Worm (Caenorhabditis elegans): Measurements from ENCODE around the gene dpy-4.
"Not testable (repeated sequence)": the region's sequence is repeated elsewhere in the genome, so short reads cannot be mapped to it uniquely, and the experiment has no call there.

Gene dpy-4

DNA sequence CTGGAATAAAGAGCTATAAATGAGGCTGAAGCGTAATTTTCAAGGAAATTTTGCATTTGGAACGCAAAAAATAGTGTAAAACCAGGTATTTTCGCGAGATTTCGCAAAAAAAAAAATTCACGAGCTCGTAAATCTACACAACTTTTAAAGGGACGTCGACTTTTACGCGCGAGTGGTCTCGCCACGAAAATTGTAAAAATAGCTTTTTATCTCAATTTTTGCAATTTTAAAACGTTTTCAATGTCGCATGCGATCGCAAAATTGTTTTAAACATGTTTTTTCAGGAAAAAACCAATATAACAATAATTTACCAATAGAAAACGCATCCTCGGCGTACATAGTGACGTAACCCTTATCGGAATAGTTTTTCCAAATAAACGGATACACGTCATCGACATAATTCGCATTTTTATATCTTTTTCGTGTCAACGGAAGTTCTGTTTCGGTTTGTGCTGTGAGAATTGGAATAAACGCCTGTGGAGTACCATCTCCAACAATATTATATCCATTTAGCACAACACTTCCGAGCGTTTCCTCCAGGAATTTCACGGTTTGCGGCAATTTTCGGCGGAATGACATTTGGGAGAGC lies 29.8 kb downstream of the dpy-4 start:
- no peak for TF ChIP-seq unc-62 (GFP tag; optimal IDR thresholded peaks at IDR 0.05)
- TF ChIP-seq lsy-2 (tag; optimal IDR thresholded peaks at IDR 0.05) = peak in 1 of 2 experiments; percentile 19
- no peak for TF ChIP-seq lin-11 (tag; optimal IDR thresholded peaks at IDR 0.05)
- TF ChIP-seq unc-55 (GFP tag; optimal IDR thresholded peaks at IDR 0.05) = peak; percentile 11
- no peak for TF ChIP-seq mab-5 (tag; optimal IDR thresholded peaks at IDR 0.05)
- TF ChIP-seq R02D3.7 (tag; optimal IDR thresholded peaks at IDR 0.05) = peak; percentile 57
- TF ChIP-seq nhr-77 (tag; optimal IDR thresholded peaks at IDR 0.05) = no peak
- no peak for TF ChIP-seq ztf-4 (tag; optimal IDR thresholded peaks at IDR 0.05)
- TF ChIP-seq nhr-129 (tag; optimal IDR thresholded peaks at IDR 0.05) = peak; percentile 7

DNA sequence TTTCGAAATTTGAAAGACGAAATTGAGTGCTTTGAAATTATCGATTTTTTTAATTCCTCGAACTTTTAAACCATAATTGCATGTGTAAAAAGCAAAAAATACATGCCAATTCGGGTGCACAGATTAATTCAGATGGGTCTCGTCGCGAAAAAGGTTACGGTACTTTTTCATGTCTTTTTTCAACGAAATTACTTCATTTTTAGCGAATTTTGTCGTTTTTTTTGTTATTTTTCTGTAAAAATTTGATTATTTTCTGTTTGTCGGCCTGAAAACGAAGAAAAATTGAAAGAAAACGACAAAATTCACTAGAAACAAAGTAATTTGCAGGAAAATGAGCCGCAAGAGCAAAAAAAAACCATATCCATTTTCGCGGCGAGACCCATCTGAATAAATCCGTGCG lies 31.7 kb downstream of the dpy-4 start:
- TF ChIP-seq lsy-2 (tag; optimal IDR thresholded peaks at IDR 0.05) = peak in 1 of 2 experiments; percentile 69
- no peak for TF ChIP-seq nhr-12 (tag; optimal IDR thresholded peaks at IDR 0.05)
- TF ChIP-seq nhr-129 (tag; optimal IDR thresholded peaks at IDR 0.05) = peak; percentile 6

DNA sequence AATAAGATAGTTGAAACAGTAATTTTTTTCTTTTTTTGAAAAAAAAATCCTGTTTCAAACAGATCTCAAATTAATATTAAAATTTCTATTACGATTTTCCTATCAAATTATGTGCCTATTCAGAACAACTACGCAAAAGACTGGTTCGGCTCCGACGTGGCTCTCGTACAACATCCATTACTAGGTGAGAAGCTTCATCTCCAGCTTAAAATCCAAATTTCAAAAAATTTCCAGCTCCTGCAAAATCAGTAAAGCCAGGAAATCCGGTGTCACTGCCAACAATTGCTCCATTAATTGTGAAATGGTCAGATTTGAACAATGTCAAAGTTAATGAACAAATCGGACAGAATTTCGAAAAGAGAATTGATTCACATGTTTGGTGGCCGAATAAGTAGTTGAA lies 32.8 kb downstream of the dpy-4 start:
- no peak for TF ChIP-seq unc-39 (tag; optimal IDR thresholded peaks at IDR 0.05)

DNA sequence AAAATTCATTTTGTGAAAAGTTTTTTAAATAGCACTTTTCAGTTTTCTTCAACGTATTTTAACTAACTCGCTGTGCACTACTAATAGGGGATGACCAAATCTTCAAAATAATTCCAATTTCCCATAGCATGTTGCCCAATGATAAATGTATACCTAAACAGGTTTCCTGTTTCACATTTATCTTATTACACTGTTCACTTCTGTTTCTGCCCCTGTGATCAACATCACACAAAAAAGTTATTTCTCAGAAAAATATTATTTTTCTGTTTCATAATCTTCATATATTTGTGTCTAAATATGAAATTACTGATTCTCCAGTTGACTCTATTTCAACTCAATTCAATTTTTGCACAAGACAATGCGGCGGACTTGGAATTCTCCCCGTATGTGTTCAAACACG lies 36.1 kb downstream of the dpy-4 start, which contains the start of gene Y41E3.22:
Gene Y41E3.22, plus strand, starts transcription at position 243 of the 400 bp plus-strand sequence.
- TF ChIP-seq nhr-6 (tag; optimal IDR thresholded peaks at IDR 0.05) = no peak
- no peak for TF ChIP-seq R02D3.7 (tag; optimal IDR thresholded peaks at IDR 0.05)
- no peak for TF ChIP-seq nhr-23 (tag; optimal IDR thresholded peaks at IDR 0.05)
- TF ChIP-seq ztf-1 (GFP tag; conservative IDR thresholded peaks at IDR 0.05) = no peak
- TF ChIP-seq mbf-1 (tag; optimal IDR thresholded peaks at IDR 0.05) = no peak
- no peak for TF ChIP-seq elt-1 (tag; optimal IDR thresholded peaks at IDR 0.05)
- no peak for TF ChIP-seq blmp-1 (tag; optimal IDR thresholded peaks at IDR 0.05; ENCODE audit: insufficient read depth)
- no peak for TF ChIP-seq nhr-77 (tag; optimal IDR thresholded peaks at IDR 0.05)
- no peak for TF ChIP-seq nhr-10 (tag; optimal IDR thresholded peaks at IDR 0.05)
- no peak for TF ChIP-seq sem-4 (tag; optimal IDR thresholded peaks at IDR 0.05)
- no peak for TF ChIP-seq nhr-237 (tag; optimal IDR thresholded peaks at IDR 0.05)
- no peak for TF ChIP-seq egl-27 (tag; optimal IDR thresholded peaks at IDR 0.05)
- no peak for TF ChIP-seq C34F6.9 (tag; optimal IDR thresholded peaks at IDR 0.05)
- TF ChIP-seq alr-1 (tag; optimal IDR thresholded peaks at IDR 0.05) = no peak
- TF ChIP-seq lin-13 (GFP tag; optimal IDR thresholded peaks at IDR 0.05) = no peak
- TF ChIP-seq ceh-82 (tag; optimal IDR thresholded peaks at IDR 0.05) = no peak
- no peak for TF ChIP-seq unc-39 (tag; optimal IDR thresholded peaks at IDR 0.05)
- no peak for TF ChIP-seq dmd-4 (tag; optimal IDR thresholded peaks at IDR 0.05)

DNA sequence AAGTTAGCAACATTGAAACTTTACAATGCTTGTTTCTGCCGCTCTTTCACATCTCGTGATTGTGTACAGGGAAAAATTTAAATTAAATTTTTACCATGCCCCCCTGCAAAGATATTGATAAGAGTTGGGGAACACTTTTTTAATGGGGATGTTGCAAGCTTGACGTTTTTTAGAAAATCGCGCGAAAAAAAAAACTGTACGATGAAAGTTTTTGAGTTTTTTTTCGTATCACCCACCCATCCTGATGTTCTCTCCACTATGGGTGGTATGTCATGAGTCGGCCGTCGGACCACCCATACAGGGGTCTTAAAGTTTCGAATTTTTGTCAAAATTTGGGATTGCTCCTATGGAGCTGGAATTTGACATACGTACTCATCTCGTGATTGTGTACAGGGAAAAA lies 37.5 kb downstream of the dpy-4 start:
- TF ChIP-seq R02D3.7 (tag; optimal IDR thresholded peaks at IDR 0.05) (no peak), ztf-1 (GFP tag; conservative IDR thresholded peaks at IDR 0.05) (no peak), mbf-1 (tag; optimal IDR thresholded peaks at IDR 0.05) (no peak), egl-27 (tag; optimal IDR thresholded peaks at IDR 0.05) (no peak), ZK546.5 (tag; optimal IDR thresholded peaks at IDR 0.05) (no peak), skn-1 (tag; optimal IDR thresholded peaks at IDR 0.05) (no peak)

DNA sequence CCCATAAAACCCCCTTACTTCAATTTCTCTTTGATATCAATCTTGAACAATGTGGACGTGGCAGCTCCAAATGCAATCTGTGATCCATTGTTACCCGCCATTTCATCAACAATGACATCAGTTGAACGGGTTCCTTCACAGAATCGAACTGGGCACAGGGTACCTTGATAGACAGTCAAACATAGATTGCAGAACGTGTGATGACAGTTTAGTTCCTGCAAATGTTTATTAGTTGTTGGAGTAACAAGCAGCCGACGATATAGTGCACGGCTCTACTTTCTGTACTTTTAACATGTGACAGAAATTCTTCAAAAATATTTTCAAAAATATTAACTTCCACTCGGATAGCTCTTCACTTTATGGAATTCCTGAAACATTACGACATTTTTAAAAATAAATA lies 42.4 kb downstream of the dpy-4 start, which contains the start of gene Y57G11C.48:
Gene Y57G11C.48, minus strand, starts transcription at position 101 of the 400 bp plus-strand sequence.
- TF ChIP-seq zag-1 (tag; optimal IDR thresholded peaks at IDR 0.05) = no peak
- no peak for TF ChIP-seq ceh-82 (tag; optimal IDR thresholded peaks at IDR 0.05)

DNA sequence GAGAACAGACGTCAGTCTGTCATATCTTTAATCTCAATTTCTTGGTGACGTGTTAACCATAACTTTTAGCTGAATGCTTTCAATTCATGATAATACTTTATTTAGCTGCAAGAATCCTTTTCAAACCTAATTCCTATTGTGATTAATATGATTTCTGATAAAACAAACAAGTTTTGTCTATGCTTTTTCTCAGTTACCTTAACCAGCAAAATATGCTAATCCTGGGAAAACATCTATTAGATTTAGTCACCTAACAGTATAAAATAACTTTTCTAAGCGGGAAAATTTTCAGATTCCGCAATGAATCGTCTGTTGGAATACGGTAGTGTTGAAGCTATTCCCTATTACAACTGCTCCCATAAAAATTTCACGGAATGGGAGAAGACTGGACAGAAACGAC lies 48.0 kb downstream of the dpy-4 start, which contains the start of gene Y57G11C.30:
Gene Y57G11C.30, plus strand, starts transcription at position 301 of the 400 bp plus-strand sequence.
- TF ChIP-seq skn-1 (tag; optimal IDR thresholded peaks at IDR 0.05); nhr-11 (tag; optimal IDR thresholded peaks at IDR 0.05); ama-1 (optimal IDR thresholded peaks at IDR 0.05): not testable (repeated sequence)

All from whole organism, L2 larva.